Fruit fly (Drosophila melanogaster) whole organism, adult: ENCODE data around the gene CG5888.

Experiments used
- CG12768 ChIP-seq: fragments of 200-800 bp; sonication (Bioruptor generic); optimal IDR thresholded peaks from 2 replicates; lab custom pipeline; 2017; ENCODE audit warnings: missing biosample characterization, missing genetic modification characterization, mild to moderate bottlenecking, moderate library complexity, missing genetic modification reagents
- CG14711 ChIP-seq: fragments of 200-800 bp; sonication (Bioruptor generic); optimal IDR thresholded peaks from 2 replicates; lab custom pipeline; 2018; ENCODE audit warnings: missing biosample characterization, mild to moderate bottlenecking, missing genetic modification characterization, moderate library complexity
- CG1620 ChIP-seq: fragments of 200-800 bp; sonication (Bioruptor generic); optimal IDR thresholded peaks from 2 replicates; lab custom pipeline; 2016; ENCODE audit warnings: missing biosample characterization, missing genetic modification characterization
- CG33017 ChIP-seq: fragments of 200-800 bp; sonication (Bioruptor generic); optimal IDR thresholded peaks from 2 replicates; lab custom pipeline; 2018; ENCODE audit warnings: missing biosample characterization, mild to moderate bottlenecking, missing genetic modification characterization, moderate library complexity
- CG5204 ChIP-seq: fragments of 200-800 bp; sonication (Bioruptor generic); optimal IDR thresholded peaks from 2 replicates; lab custom pipeline; 2016; ENCODE audit warnings: missing biosample characterization, missing genetic modification characterization
- CG7045 ChIP-seq: fragments of 200-800 bp; sonication (Bioruptor generic); optimal IDR thresholded peaks from 2 replicates; lab custom pipeline; 2017; ENCODE audit warnings: missing biosample characterization, mild to moderate bottlenecking, missing genetic modification characterization
- Clk ChIP-seq: fragments of 200-800 bp; sonication (Bioruptor generic); optimal IDR thresholded peaks from 2 replicates; lab custom pipeline; 2017; ENCODE audit warnings: missing biosample characterization, missing genetic modification characterization
- Hr96 ChIP-seq: fragments of 200-800 bp; sonication (Bioruptor generic); optimal IDR thresholded peaks from 2 replicates; lab custom pipeline; 2016; ENCODE audit warnings: missing biosample characterization, missing genetic modification characterization
- Mnt ChIP-seq: fragments of 200-800 bp; sonication (Bioruptor generic); optimal IDR thresholded peaks from 2 replicates; lab custom pipeline; 2016; ENCODE audit warnings: missing biosample characterization, mild to moderate bottlenecking, missing genetic modification characterization
- bab1 ChIP-seq: fragments of 200-800 bp; sonication (Bioruptor generic); optimal IDR thresholded peaks from 3 replicates; lab custom pipeline; 2019; ENCODE audit warnings: missing biosample characterization, mild to moderate bottlenecking, missing genetic modification characterization, moderate library complexity
- kay ChIP-seq: fragments of 200-800 bp; sonication (Bioruptor generic); peaks from one replicate; lab custom pipeline; 2016; ENCODE audit warnings: missing biosample characterization, missing genetic modification characterization, borderline replicate concordance
- ovo ChIP-seq: fragments of 200-800 bp; sonication (Bioruptor generic); optimal IDR thresholded peaks from 2 replicates; lab custom pipeline; 2016; ENCODE audit warnings: missing biosample characterization, missing genetic modification characterization
- pad ChIP-seq: fragments of 200-800 bp; sonication (Bioruptor generic); optimal IDR thresholded peaks from 3 replicates; lab custom pipeline; 2017; ENCODE audit warnings: missing biosample characterization, missing genetic modification characterization, mild to moderate bottlenecking, moderate library complexity, missing genetic modification reagents

- TF ChIP-seq CG5204 (GFP tag; lab: Kevin White, UChicago) (no peak), pad (GFP tag; lab: Kevin White, UChicago) (no peak), CG12768 (GFP tag; lab: Kevin White, UChicago) (no peak), CG33017 (tag; lab: Kevin White, UChicago) (no peak), Mnt (GFP tag; lab: Kevin White, UChicago) (no peak), CG14711 (tag; lab: Kevin White, UChicago) (no peak), Hr96 (GFP tag; lab: Kevin White, UChicago) (no peak), bab1 (GFP tag; lab: Kevin White, UChicago) (no peak), Clk (no peak), CG1620 (no peak), CG7045 (GFP tag; lab: Kevin White, UChicago) (no peak), kay (no peak), ovo (GFP tag; lab: Kevin White, UChicago) (no peak)
These were observed 45.8 kb downstream of the CG5888 start for dm6 chr2L:16402512-16402911.
